Fruit fly (Drosophila melanogaster): Measurements from ENCODE around the gene CG4511.

CG4511 gene

DNA sequence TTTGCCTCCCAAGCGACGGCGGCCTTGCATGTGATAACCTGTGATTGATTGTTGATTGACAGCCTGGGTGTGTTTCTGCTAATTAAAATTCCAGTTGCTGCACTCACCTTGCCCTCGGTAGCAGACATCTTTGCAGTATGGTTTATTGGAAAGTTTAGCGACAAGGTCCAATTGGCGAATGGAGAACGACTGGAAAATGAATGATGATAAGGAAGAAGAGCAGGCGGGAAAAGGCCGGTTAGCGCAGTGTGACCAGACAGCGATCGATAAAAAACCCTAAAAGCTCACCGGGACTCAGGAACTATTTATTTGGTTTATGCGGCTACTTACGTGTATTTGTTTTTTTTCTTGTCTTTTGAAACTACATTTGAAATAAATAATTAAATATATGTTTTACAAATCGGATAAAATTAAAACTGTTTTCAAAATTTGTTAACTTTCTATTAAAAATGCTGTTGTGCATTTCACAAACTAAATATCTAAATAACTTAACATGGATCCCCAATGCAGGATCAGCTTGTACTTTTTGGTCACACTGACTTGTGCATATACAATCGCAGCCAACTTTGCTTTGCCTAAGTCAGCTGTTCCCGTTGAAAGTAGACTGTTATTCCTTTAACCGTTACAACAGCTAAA lies 18.0 kb downstream of the CG4511 start, which contains the start of gene Fdh (continued):
- TF ChIP-seq tll (GFP tag; optimal IDR thresholded peaks at IDR 0.05) = peak in 1 of 2 experiments; percentile 14
- TF ChIP-seq Lhr (GFP tag; optimal IDR thresholded peaks at IDR 0.05) = peak; percentile 83
- peak; percentile 45 for TF ChIP-seq CG10431 (GFP tag; optimal IDR thresholded peaks at IDR 0.05)
- TF ChIP-seq CG7745 (tag; optimal IDR thresholded peaks at IDR 0.05) = no peak
- TF ChIP-seq gt (GFP tag; IDR thresholded peaks at IDR 0.05) = no peak
- TF ChIP-seq zen (tag; optimal IDR thresholded peaks at IDR 0.05) = peak; percentile 43
- no peak for TF ChIP-seq CG31365 (tag; optimal IDR thresholded peaks at IDR 0.05)
- peak; percentile 41 for TF ChIP-seq lbe (GFP tag; optimal IDR thresholded peaks at IDR 0.05)
- TF ChIP-seq ERR (GFP tag; optimal IDR thresholded peaks at IDR 0.05) = no peak
- TF ChIP-seq gro (GFP tag; optimal IDR thresholded peaks at IDR 0.05) = no peak
- TF ChIP-seq br (optimal IDR thresholded peaks at IDR 0.05) = no peak
- peak; percentile 74 for TF ChIP-seq stwl (tag; optimal IDR thresholded peaks at IDR 0.05)
- no peak for TF ChIP-seq CG7928 (GFP tag; optimal IDR thresholded peaks at IDR 0.05)
- peak; percentile 2 for TF ChIP-seq disco-r (GFP tag; optimal IDR thresholded peaks at IDR 0.05)
- peak; percentile 55 for TF ChIP-seq ftz-f1 (GFP tag; optimal IDR thresholded peaks at IDR 0.05)
- TF ChIP-seq HLHmδ (GFP tag; optimal IDR thresholded peaks at IDR 0.05) = peak; percentile 61
- no peak for TF ChIP-seq tup (GFP tag; optimal IDR thresholded peaks at IDR 0.05)
- no peak for TF ChIP-seq Gsc (GFP tag; IDR thresholded peaks at IDR 0.05)
- TF ChIP-seq crp (GFP tag; optimal IDR thresholded peaks at IDR 0.05) = peak; percentile 78 to 90
- peak; percentile 60 for TF ChIP-seq sqz (GFP tag; optimal IDR thresholded peaks at IDR 0.05)
- TF ChIP-seq CG12299 (tag; optimal IDR thresholded peaks at IDR 0.05) = peak; percentile 31
- TF ChIP-seq cwo (GFP tag; optimal IDR thresholded peaks at IDR 0.05) = peak; percentile 22
- peak; percentile 64 for TF ChIP-seq Asciz (GFP tag; optimal IDR thresholded peaks at IDR 0.05)
- peak; percentile 82 for TF ChIP-seq CG10267 (tag; optimal IDR thresholded peaks at IDR 0.05)
- TF ChIP-seq CG10543 (GFP tag; optimal IDR thresholded peaks at IDR 0.05) = peak; percentile 9
- TF ChIP-seq rib (GFP tag; IDR thresholded peaks at IDR 0.05) = no peak
- no peak for TF ChIP-seq CG12236 (GFP tag; optimal IDR thresholded peaks at IDR 0.05)
- TF ChIP-seq crol (GFP tag; IDR thresholded peaks at IDR 0.05) = peak; percentile 35; the same call in 1 of the 2 replicates
- peak; percentile 55 for TF ChIP-seq tin (GFP tag; optimal IDR thresholded peaks at IDR 0.05)
- no peak for TF ChIP-seq hth (optimal IDR thresholded peaks at IDR 0.05)
- TF ChIP-seq CG2116 (GFP tag; optimal IDR thresholded peaks at IDR 0.05) = peak; percentile 61
- peak; percentile 36; the same call in 1 of the 2 replicates for TF ChIP-seq Rfx (GFP tag; IDR thresholded peaks at IDR 0.05)
- TF ChIP-seq Myb (GFP tag; optimal IDR thresholded peaks at IDR 0.05) = peak; percentile 58
- TF ChIP-seq Side (GFP tag; optimal IDR thresholded peaks at IDR 0.05) = no peak
- TF ChIP-seq grn (GFP tag; optimal IDR thresholded peaks at IDR 0.05) = no peak
- TF ChIP-seq pita (GFP tag; optimal IDR thresholded peaks at IDR 0.05) = no peak
- TF ChIP-seq CG34376 (GFP tag; optimal IDR thresholded peaks at IDR 0.05) = peak; percentile 52
- TF ChIP-seq az2 (GFP tag; optimal IDR thresholded peaks at IDR 0.05) = peak; percentile 22
- TF ChIP-seq mam (GFP tag; optimal IDR thresholded peaks at IDR 0.05) = peak; percentile 2
- peak; percentile 51 for TF ChIP-seq CG18476 (GFP tag; optimal IDR thresholded peaks at IDR 0.05)
- no peak for TF ChIP-seq CG42726 (GFP tag; IDR thresholded peaks at IDR 0.05; ENCODE audit: partially characterized antibody)
- TF ChIP-seq scrt (GFP tag; optimal IDR thresholded peaks at IDR 0.05) = peak; percentile 14
- TF ChIP-seq ab (GFP tag; optimal IDR thresholded peaks at IDR 0.05) = no peak
- no peak for TF ChIP-seq HLH4C (GFP tag; IDR thresholded peaks at IDR 0.05; ENCODE audit: partially characterized antibody)
- peak; percentile 4 for TF ChIP-seq CG5180 (GFP tag; optimal IDR thresholded peaks at IDR 0.05)
- TF ChIP-seq Dbx (GFP tag; IDR thresholded peaks at IDR 0.05) = peak; percentile 54; the same call in 1 of the 3 replicates
- TF ChIP-seq CG12219 (GFP tag; optimal IDR thresholded peaks at IDR 0.05) = peak; percentile 45
- peak; percentile 9 for TF ChIP-seq CG16863 (GFP tag; optimal IDR thresholded peaks at IDR 0.05)
- TF ChIP-seq Oli (tag; optimal IDR thresholded peaks at IDR 0.05) = peak; percentile 24

Measured in whole organism, embryonic.